Worm (Caenorhabditis elegans): Measurements from ENCODE around the gene odr-10.

DNA sequence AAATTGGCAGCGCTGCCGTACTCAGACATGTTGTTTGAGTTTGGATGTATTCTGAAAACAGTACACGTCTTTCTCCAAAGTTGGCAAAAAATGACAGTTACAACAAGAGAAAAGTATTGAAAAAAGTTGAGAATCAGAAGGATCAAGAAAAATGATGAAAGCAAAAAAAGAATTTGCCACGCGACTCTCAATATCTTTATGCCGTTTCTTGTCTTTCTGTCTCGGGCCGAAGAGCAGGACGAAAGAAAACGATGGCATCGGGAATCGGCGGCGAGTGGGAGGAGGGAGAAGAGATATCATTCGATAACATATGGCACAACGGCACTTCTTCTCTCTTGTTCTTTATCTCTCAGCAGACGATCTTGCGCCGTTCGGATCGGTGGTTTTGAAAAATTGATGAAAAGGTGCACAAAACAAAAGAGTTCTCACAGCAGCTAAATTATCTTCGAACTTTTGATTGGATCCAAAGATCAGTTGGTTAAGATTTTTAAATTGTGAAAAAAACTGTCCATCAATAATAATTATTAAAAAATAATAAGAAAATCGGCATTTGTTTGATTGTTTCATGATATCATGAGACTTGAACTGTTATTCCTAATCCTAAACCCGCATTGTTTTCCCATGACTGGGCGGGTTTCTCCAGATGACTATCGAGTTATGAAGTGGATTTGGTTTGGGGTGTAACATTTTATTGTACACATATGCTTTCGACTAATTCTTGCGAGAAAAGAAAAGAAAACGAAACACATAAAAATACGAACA lies 42.3 kb downstream of the odr-10 start, which contains the start of gene gei-15:
- no peak for TF ChIP-seq Y5F2A.4 (GFP tag; optimal IDR thresholded peaks at IDR 0.05)
- TF ChIP-seq snpc-4 (tag; optimal IDR thresholded peaks at IDR 0.05) = no peak
- TF ChIP-seq nhr-6 (tag; optimal IDR thresholded peaks at IDR 0.05) = no peak
- TF ChIP-seq egl-43 (GFP tag; IDR thresholded peaks at IDR 0.05) = no peak
- TF ChIP-seq hlh-30 (tag; optimal IDR thresholded peaks at IDR 0.05; ENCODE audit: insufficient read depth) = no peak
- TF ChIP-seq ces-1 (GFP tag; optimal IDR thresholded peaks at IDR 0.05) = no peak

Measured in whole organism, L4 larva.